Fruit fly (Drosophila melanogaster) whole organism, embryonic: ENCODE results near the gene EMC6.
A peak's percentile ranks its signal among the peaks of the same experiment; 100 is the strongest.

Experiments used
- Adf1 ChIP-seq: fragments of 200-800 bp; sonication (Bioruptor generic); IDR thresholded peaks from 2 replicates; pipeline ENCODE4 v1.3.6; 2022; ENCODE audit warnings: missing biosample characterization, missing genetic modification characterization
- Asciz ChIP-seq: fragments of 200-800 bp; sonication (Bioruptor generic); optimal IDR thresholded peaks from 2 replicates; lab custom pipeline; 2017; ENCODE audit warnings: missing biosample characterization, mild to moderate bottlenecking, missing genetic modification characterization, missing genetic modification reagents
- Bgb ChIP-seq: fragments of 200-800 bp; sonication (Bioruptor generic); IDR thresholded peaks from 2 replicates; pipeline ENCODE4 v1.3.6; 2022; ENCODE audit warnings: missing biosample characterization, missing genetic modification characterization; ENCODE audit not compliant: partially characterized antibody
- CG10209 ChIP-seq: fragments of 200-800 bp; sonication (Bioruptor generic); optimal IDR thresholded peaks from 3 replicates; lab custom pipeline; 2017; ENCODE audit warnings: missing biosample characterization, mild to moderate bottlenecking, missing genetic modification characterization, missing genetic modification reagents
- CG11504 ChIP-seq: fragments of 200-800 bp; sonication (Bioruptor generic); optimal IDR thresholded peaks from 3 replicates; lab custom pipeline; 2019; ENCODE audit warnings: missing biosample characterization, mild to moderate bottlenecking, missing genetic modification characterization, moderate library complexity
- CG12744 ChIP-seq: fragments of 200-800 bp; sonication (Bioruptor generic); optimal IDR thresholded peaks from 2 replicates; lab custom pipeline; 2016; ENCODE audit warnings: missing biosample characterization, missing genetic modification characterization
- CG13123 ChIP-seq: fragments of 200-800 bp; sonication (Bioruptor generic); optimal IDR thresholded peaks from 2 replicates; lab custom pipeline; 2016; ENCODE audit warnings: missing biosample characterization, missing genetic modification characterization
- CG13287 ChIP-seq: fragments of 200-800 bp; sonication (Bioruptor generic); IDR thresholded peaks from 2 replicates; pipeline ENCODE4 v1.3.6; 2022; ENCODE audit warnings: missing biosample characterization, missing genetic modification characterization; ENCODE audit not compliant: partially characterized antibody
- CG17912 ChIP-seq: fragments of 200-800 bp; sonication (Bioruptor generic); optimal IDR thresholded peaks from 2 replicates; lab custom pipeline; 2018; ENCODE audit warnings: missing biosample characterization, mild to moderate bottlenecking, missing genetic modification characterization
- CG43689 ChIP-seq: fragments of 200-800 bp; sonication (Bioruptor generic); IDR thresholded peaks from 2 replicates; pipeline ENCODE4 v1.3.6; 2022; ENCODE audit warnings: missing biosample characterization, missing genetic modification characterization
- CG5245 ChIP-seq: fragments of 200-800 bp; sonication (Bioruptor generic); optimal IDR thresholded peaks from 3 replicates; lab custom pipeline; 2016; ENCODE audit warnings: missing biosample characterization, missing genetic modification characterization
- CG5953 ChIP-seq: fragments of 200-800 bp; sonication (Bioruptor generic); IDR thresholded peaks from 2 replicates; pipeline ENCODE4 v1.3.6; 2022; ENCODE audit warnings: missing biosample characterization, missing genetic modification characterization
- CG6813 ChIP-seq: fragments of 200-800 bp; sonication (Bioruptor generic); optimal IDR thresholded peaks from 2 replicates; lab custom pipeline; 2017; ENCODE audit warnings: missing biosample characterization, missing genetic modification characterization, mild to moderate bottlenecking, moderate library complexity, missing genetic modification reagents
- CG7928 ChIP-seq: fragments of 200-800 bp; sonication (Bioruptor generic); optimal IDR thresholded peaks from 2 replicates; lab custom pipeline; 2017; ENCODE audit warnings: missing biosample characterization, mild to moderate bottlenecking, missing genetic modification characterization
- CG9215 ChIP-seq: fragments of 200-800 bp; sonication (Bioruptor generic); IDR thresholded peaks from 2 replicates; pipeline ENCODE4 v1.3.6; 2022; ENCODE audit warnings: missing biosample characterization, missing genetic modification characterization
- D19B ChIP-seq: fragments of 200-800 bp; sonication (Bioruptor generic); optimal IDR thresholded peaks from 2 replicates; lab custom pipeline; 2017; ENCODE audit warnings: missing biosample characterization, mild to moderate bottlenecking, missing genetic modification characterization
- Dad ChIP-seq: fragments of 200-800 bp; sonication (Bioruptor generic); optimal IDR thresholded peaks from 3 replicates; lab custom pipeline; 2016; ENCODE audit warnings: missing biosample characterization, missing genetic modification characterization
- Hr3 ChIP-seq: fragments of 200-800 bp; sonication (Bioruptor generic); optimal IDR thresholded peaks from 3 replicates; lab custom pipeline; 2016; ENCODE audit warnings: missing biosample characterization, missing genetic modification characterization
- Kr ChIP-seq: fragments of 200-800 bp; sonication (Bioruptor generic); optimal IDR thresholded peaks from 2 replicates; lab custom pipeline; 2017; ENCODE audit warnings: missing biosample characterization, mild to moderate bottlenecking, missing genetic modification characterization
- NK7.1 ChIP-seq: fragments of 200-800 bp; sonication (Bioruptor generic); optimal IDR thresholded peaks from 3 replicates; lab custom pipeline; 2016; ENCODE audit warnings: missing biosample characterization, missing genetic modification characterization
- Pdp1 ChIP-seq, 2 experiments: fragments of 200-800 bp; sonication (Bioruptor generic); optimal IDR thresholded peaks; 3 replicates each; lab custom pipeline; 2016; ENCODE audit warnings: missing biosample characterization in 2 of 2, missing genetic modification characterization in 2 of 2, mild to moderate bottlenecking in 1 of 2, moderate library complexity in 1 of 2
- Ravus ChIP-seq: fragments of 200-800 bp; sonication (Bioruptor generic); IDR thresholded peaks from 2 replicates; pipeline ENCODE4 v1.3.6; 2022; ENCODE audit warnings: missing biosample characterization, missing genetic modification characterization
- Rx ChIP-seq: fragments of 200-800 bp; sonication (Bioruptor generic); IDR thresholded peaks from 2 replicates; pipeline ENCODE4 v1.3.6; 2022; ENCODE audit warnings: missing biosample characterization, missing genetic modification characterization
- Sox102F ChIP-seq: fragments of 200-800 bp; sonication (Bioruptor generic); optimal IDR thresholded peaks from 2 replicates; lab custom pipeline; 2018; ENCODE audit warnings: missing biosample characterization, mild to moderate bottlenecking, missing genetic modification characterization, moderate library complexity
- amos ChIP-seq: fragments of 200-800 bp; sonication (Bioruptor generic); IDR thresholded peaks from 2 replicates; pipeline ENCODE4 v1.3.6; 2022; ENCODE audit warnings: missing biosample characterization, missing genetic modification characterization; ENCODE audit not compliant: partially characterized antibody
- cas ChIP-seq: fragments of 200-800 bp; sonication (Bioruptor generic); IDR thresholded peaks from 2 replicates; pipeline ENCODE4 v1.3.6; 2022; ENCODE audit warnings: missing biosample characterization, missing genetic modification characterization
- chif ChIP-seq, 2 experiments: fragments of 200-800 bp; sonication (Bioruptor generic); optimal IDR thresholded peaks; 3 replicates each; lab custom pipeline; 2016; ENCODE audit warnings: missing biosample characterization in 2 of 2, missing genetic modification characterization in 2 of 2
- chn ChIP-seq: fragments of 200-800 bp; sonication (Bioruptor generic); optimal IDR thresholded peaks from 2 replicates; lab custom pipeline; 2016; ENCODE audit warnings: missing biosample characterization, missing genetic modification characterization
- croc ChIP-seq: fragments of 200-800 bp; sonication (Bioruptor generic); conservative IDR thresholded peaks from 3 replicates; pipeline ENCODE4 v1.3.6; 2022; ENCODE audit warnings: missing biosample characterization, missing genetic modification characterization
- emc ChIP-seq: fragments of 200-800 bp; sonication (Bioruptor generic); optimal IDR thresholded peaks from 2 replicates; lab custom pipeline; 2016; ENCODE audit warnings: missing biosample characterization, missing genetic modification characterization
- eve ChIP-seq, 2 experiments: fragments of >200 bp; optimal IDR thresholded peaks; 2 replicates each; lab custom pipeline; 2017; ENCODE audit warnings: missing biosample characterization in 2 of 2, missing genetic modification characterization in 2 of 2
- fd3F ChIP-seq: fragments of 200-800 bp; sonication (Bioruptor generic); optimal IDR thresholded peaks from 2 replicates; lab custom pipeline; 2018; ENCODE audit warnings: missing biosample characterization, mild to moderate bottlenecking, missing genetic modification characterization, moderate library complexity
- fd96Cb ChIP-seq: fragments of 200-800 bp; sonication (Bioruptor generic); optimal IDR thresholded peaks from 2 replicates; lab custom pipeline; 2018; ENCODE audit warnings: missing biosample characterization, mild to moderate bottlenecking, missing genetic modification characterization, moderate library complexity
- gro ChIP-seq: fragments of 200-800 bp; sonication (Bioruptor generic); optimal IDR thresholded peaks from 2 replicates; lab custom pipeline; 2016; ENCODE audit warnings: missing biosample characterization, missing genetic modification characterization
- her ChIP-seq: fragments of 200-800 bp; sonication (Bioruptor generic); optimal IDR thresholded peaks from 2 replicates; lab custom pipeline; 2016; ENCODE audit warnings: missing biosample characterization, missing genetic modification characterization
- inv ChIP-seq: fragments of 200-800 bp; sonication (Bioruptor generic); IDR thresholded peaks from 2 replicates; pipeline ENCODE4 v1.3.6; 2022; ENCODE audit warnings: missing biosample characterization, missing genetic modification characterization; ENCODE audit not compliant: partially characterized antibody
- jumu ChIP-seq: fragments of 200-800 bp; sonication (Bioruptor generic); optimal IDR thresholded peaks from 3 replicates; lab custom pipeline; 2016; ENCODE audit warnings: missing biosample characterization, missing genetic modification characterization
- lab ChIP-seq: fragments of 200-800 bp; sonication (Bioruptor generic); optimal IDR thresholded peaks from 3 replicates; lab custom pipeline; 2017; ENCODE audit warnings: missing biosample characterization, missing genetic modification characterization, mild to moderate bottlenecking, moderate library complexity, missing genetic modification reagents
- maf-S ChIP-seq: fragments of 200-800 bp; sonication (Bioruptor generic); optimal IDR thresholded peaks from 2 replicates; lab custom pipeline; 2016; ENCODE audit warnings: missing biosample characterization, missing genetic modification characterization
- mam ChIP-seq: fragments of 200-800 bp; sonication (Bioruptor generic); optimal IDR thresholded peaks from 3 replicates; lab custom pipeline; 2016; ENCODE audit warnings: missing biosample characterization, missing genetic modification characterization
- odd ChIP-seq: fragments of 200-800 bp; sonication (Bioruptor generic); optimal IDR thresholded peaks from 2 replicates; lab custom pipeline; 2017; ENCODE audit warnings: missing biosample characterization, mild to moderate bottlenecking, missing genetic modification characterization
- peb ChIP-seq: fragments of 200-800 bp; sonication (Bioruptor generic); IDR thresholded peaks from 2 replicates; pipeline ENCODE4 v1.3.6; 2022; ENCODE audit warnings: missing biosample characterization, missing genetic modification characterization
- run ChIP-seq: fragments of 200-800 bp; sonication (Bioruptor generic); optimal IDR thresholded peaks from 3 replicates; lab custom pipeline; 2018; ENCODE audit warnings: missing biosample characterization, mild to moderate bottlenecking, missing genetic modification characterization
- salm ChIP-seq: fragments of 200-800 bp; sonication (Bioruptor generic); optimal IDR thresholded peaks from 2 replicates; lab custom pipeline; 2018; ENCODE audit warnings: missing biosample characterization, mild to moderate bottlenecking, missing genetic modification characterization
- stwl ChIP-seq: fragments of 200-800 bp; sonication (Bioruptor generic); optimal IDR thresholded peaks from 3 replicates; lab custom pipeline; 2018; ENCODE audit warnings: missing biosample characterization, mild to moderate bottlenecking, missing genetic modification characterization, moderate library complexity
- tap ChIP-seq: fragments of 200-800 bp; optimal IDR thresholded peaks from 3 replicates; lab custom pipeline; 2019; ENCODE audit warnings: missing biosample characterization, mild to moderate bottlenecking, missing genetic modification characterization, moderate library complexity
- wdn ChIP-seq: fragments of 200-800 bp; sonication (Bioruptor generic); IDR thresholded peaks from 2 replicates; pipeline ENCODE4 v1.3.6; 2022; ENCODE audit warnings: missing biosample characterization, missing genetic modification characterization
- wor ChIP-seq: fragments of 200-800 bp; sonication (Bioruptor generic); IDR thresholded peaks from 2 replicates; pipeline ENCODE4 v1.3.6; 2022; ENCODE audit warnings: missing biosample characterization, missing genetic modification characterization
- zen ChIP-seq: fragments of 200-800 bp; sonication (Bioruptor generic); optimal IDR thresholded peaks from 3 replicates; lab custom pipeline; 2018; ENCODE audit warnings: missing biosample characterization, mild to moderate bottlenecking, missing genetic modification characterization, moderate library complexity

EMC6 gene

dm6 chr3R:25024895-25025557 is at the start of gene EMC6, which contains the start of gene Hr96 (continued):
- peak; percentile 40 for TF ChIP-seq inv (GFP tag; lab: Robert Waterston, UW)
- peak; percentile 79 for TF ChIP-seq CG43689 (GFP tag; lab: Robert Waterston, UW)
- TF ChIP-seq salm (tag; lab: Kevin White, UChicago): peak; percentile 84
- peak; percentile 94 for TF ChIP-seq CG12744 (GFP tag; lab: Kevin White, UChicago)
- TF ChIP-seq Bgb: peak; percentile 76
- TF ChIP-seq Adf1 (GFP tag; lab: Robert Waterston, UW): peak; percentile 78
- TF ChIP-seq gro (GFP tag; lab: Kevin White, UChicago): no peak
- TF ChIP-seq wor (GFP tag; lab: Robert Waterston, UW): peak; percentile 79
- peak; percentile 88 for TF ChIP-seq CG17912 (GFP tag; lab: Kevin White, UChicago)
- TF ChIP-seq Dad: peak; percentile 95
- peak; percentile 76 for TF ChIP-seq Ravus (GFP tag; lab: Robert Waterston, UW)
- peak; percentile 87 for TF ChIP-seq cas (GFP tag; lab: Robert Waterston, UW)
- TF ChIP-seq tap: peak; percentile 87
- TF ChIP-seq peb (GFP tag; lab: Robert Waterston, UW): peak; percentile 47; the same call in 1 of the 2 replicates
- TF ChIP-seq jumu: peak; percentile 89
- peak; percentile 79 for TF ChIP-seq croc (GFP tag; lab: Robert Waterston, UW)
- peak; percentile 76 for TF ChIP-seq run (tag; lab: Kevin White, UChicago)
- TF ChIP-seq CG11504 (tag; lab: Kevin White, UChicago): peak; percentile 90
- peak; percentile 89 for TF ChIP-seq CG5245
- peak; percentile 63 for TF ChIP-seq amos (GFP tag; lab: Robert Waterston, UW)
- TF ChIP-seq Kr (GFP tag; lab: Kevin White, UChicago): no peak
- TF ChIP-seq emc: peak; percentile 82
- TF ChIP-seq CG5953 (GFP tag; lab: Robert Waterston, UW): peak; percentile 93
- peak; percentile 99 for TF ChIP-seq her (GFP tag; lab: Kevin White, UChicago)
- TF ChIP-seq Sox102F: peak; percentile 93
- TF ChIP-seq CG9215 (GFP tag; lab: Robert Waterston, UW): peak; percentile 86
- peak; percentile 94 for TF ChIP-seq zen (tag; lab: Kevin White, UChicago)
- TF ChIP-seq mam (GFP tag; lab: Kevin White, UChicago): peak; percentile 96
- TF ChIP-seq Rx (GFP tag; lab: Robert Waterston, UW): peak; percentile 89
- peak; percentile 90 for TF ChIP-seq CG10209 (GFP tag; lab: Kevin White, UChicago)
- TF ChIP-seq maf-S: peak; percentile 91
- TF ChIP-seq CG6813 (GFP tag; lab: Kevin White, UChicago): peak; percentile 86
- peak; percentile 93 to 94 for TF ChIP-seq Pdp1 (GFP tag; optimal IDR thresholded peaks at IDR 0.05; lab: Kevin White, UChicago)
- peak; percentile 93 for TF ChIP-seq Hr3 (GFP tag; lab: Kevin White, UChicago)
- peak; percentile 84 for TF ChIP-seq NK7.1
- TF ChIP-seq CG13123 (GFP tag; lab: Kevin White, UChicago): no peak
- peak; percentile 91 for TF ChIP-seq fd3F
- TF ChIP-seq chif (GFP tag; optimal IDR thresholded peaks at IDR 0.05; lab: Kevin White, UChicago): peak; percentile 89 to 94
- TF ChIP-seq Asciz (GFP tag; lab: Kevin White, UChicago): peak; percentile 83
- peak; percentile 68 for TF ChIP-seq CG7928
- TF ChIP-seq lab (GFP tag; lab: Kevin White, UChicago): peak; percentile 96
- TF ChIP-seq odd (GFP tag; lab: Kevin White, UChicago): peak; percentile 79
- TF ChIP-seq fd96Cb (tag; lab: Kevin White, UChicago): peak; percentile 91
- peak; percentile 81 for TF ChIP-seq D19B (GFP tag; lab: Kevin White, UChicago)
- TF ChIP-seq wdn (GFP tag; lab: Robert Waterston, UW): peak; percentile 93
- TF ChIP-seq chn (GFP tag; lab: Kevin White, UChicago): peak; percentile 96
- TF ChIP-seq stwl (tag; lab: Kevin White, UChicago): peak; percentile 80
- TF ChIP-seq eve (GFP tag; optimal IDR thresholded peaks at IDR 0.05; lab: Kevin White, UChicago): no peak
- peak; percentile 77 for TF ChIP-seq CG13287 (GFP tag; lab: Robert Waterston, UW)
